Fruit fly (Drosophila melanogaster) whole organism, prepupa: ENCODE measurements around the gene CG11695.

Source experiments
- CG11294 ChIP-seq: fragments of 200-800 bp; sonication (Bioruptor generic); IDR thresholded peaks from 2 replicates; pipeline ENCODE4 v1.3.6; 2022; ENCODE audit warnings: missing biosample characterization, missing genetic modification characterization
- CG4318 ChIP-seq: fragments of 200-800 bp; sonication (Bioruptor generic); optimal IDR thresholded peaks from 3 replicates; lab custom pipeline; 2017; ENCODE audit warnings: missing biosample characterization, mild to moderate bottlenecking, missing genetic modification characterization
- CG6854 ChIP-seq: fragments of 200-800 bp; sonication (Bioruptor generic); optimal IDR thresholded peaks from 2 replicates; lab custom pipeline; 2017; ENCODE audit warnings: missing biosample characterization, mild to moderate bottlenecking, missing genetic modification characterization
- CG8319 ChIP-seq: fragments of 200-800 bp; sonication (Bioruptor generic); optimal IDR thresholded peaks from 3 replicates; lab custom pipeline; 2016; ENCODE audit warnings: missing biosample characterization, missing genetic modification characterization
- CG8632 ChIP-seq: fragments of 200-800 bp; sonication (Bioruptor generic); optimal IDR thresholded peaks from 3 replicates; lab custom pipeline; 2016; ENCODE audit warnings: missing biosample characterization, missing genetic modification characterization
- Gug ChIP-seq: fragments of 200-800 bp; sonication (Bioruptor generic); IDR thresholded peaks from 2 replicates; pipeline ENCODE4 v1.3.6; 2022; ENCODE audit warnings: missing biosample characterization, missing genetic modification characterization
- Hr4 ChIP-seq: fragments of 200-800 bp; sonication (Bioruptor generic); optimal IDR thresholded peaks from 3 replicates; lab custom pipeline; 2016; ENCODE audit warnings: missing biosample characterization, missing genetic modification characterization
- OdsH ChIP-seq: fragments of 200-800 bp; sonication (Bioruptor generic); optimal IDR thresholded peaks from 3 replicates; lab custom pipeline; 2016; ENCODE audit warnings: missing biosample characterization, missing genetic modification characterization
- Sox102F ChIP-seq: fragments of 200-800 bp; sonication (Bioruptor generic); optimal IDR thresholded peaks from 2 replicates; lab custom pipeline; 2016; ENCODE audit warnings: missing biosample characterization, mild to moderate bottlenecking, missing genetic modification characterization
- Sox14 ChIP-seq: fragments of 200-800 bp; sonication (Bioruptor generic); optimal IDR thresholded peaks from 3 replicates; lab custom pipeline; 2016; ENCODE audit warnings: missing biosample characterization, missing genetic modification characterization
- achi ChIP-seq: fragments of 200-800 bp; sonication (Bioruptor generic); optimal IDR thresholded peaks from 3 replicates; lab custom pipeline; 2016; ENCODE audit warnings: missing biosample characterization, missing genetic modification characterization
- dsx ChIP-seq: fragments of 200-800 bp; optimal IDR thresholded peaks from 3 replicates; lab custom pipeline; 2019; ENCODE audit warnings: missing biosample characterization, mild to moderate bottlenecking, missing genetic modification characterization, moderate library complexity; ENCODE audit not compliant: poor library complexity, severe bottlenecking

- TF ChIP-seq CG8632 = no peak
- TF ChIP-seq Sox102F (GFP tag; lab: Kevin White, UChicago) = no peak
- TF ChIP-seq CG6854 = peak; percentile 27
- TF ChIP-seq Gug (GFP tag; lab: Robert Waterston, UW) = no peak
- no peak for TF ChIP-seq CG11294 (GFP tag; lab: Robert Waterston, UW)
- no peak for TF ChIP-seq Hr4 (GFP tag; lab: Kevin White, UChicago)
- TF ChIP-seq Sox14 (GFP tag; lab: Kevin White, UChicago) = no peak
- TF ChIP-seq CG4318 (GFP tag; lab: Kevin White, UChicago) = no peak
- TF ChIP-seq CG8319 = no peak
- TF ChIP-seq OdsH = no peak
- peak; percentile 55 for TF ChIP-seq dsx (GFP tag; lab: Kevin White, UChicago)
- no peak for TF ChIP-seq achi (GFP tag; lab: Kevin White, UChicago)
These were observed 45.4 kb downstream of the CG11695 start, which contains the start of gene Ptp10D for dm6 chrX:11621866-11622648.
